Worm (Caenorhabditis elegans): ENCODE measurements around the gene F48F5.6.

- no peak for TF ChIP-seq blmp-1 (tag; optimal IDR thresholded peaks at IDR 0.05)
- TF ChIP-seq egl-27 (tag; optimal IDR thresholded peaks at IDR 0.05): no peak
These were observed 24.0 kb upstream of the F48F5.6 start for ce11 chrV:20476981-20477380.

Data from whole organism, L1 larva.